Worm (Caenorhabditis elegans) whole organism, mixed stage, embryonic: ENCODE results near the gene srbc-83.

Source experiments
- bed-3 ChIP-seq: fragments of 200-800 bp; sonication (Bioruptor generic); optimal IDR thresholded peaks from 3 replicates; lab custom pipeline; 2018; ENCODE audit warnings: mild to moderate bottlenecking, missing genetic modification characterization, moderate library complexity, missing compliant biosample characterization
- blmp-1 ChIP-seq: fragments of 150-350 bp; optimal IDR thresholded peaks from 2 replicates; lab custom pipeline; 2014; ENCODE audit warnings: missing biosample characterization, missing genetic modification characterization
- ceh-39 ChIP-seq: fragments of 150-350 bp; optimal IDR thresholded peaks from 2 replicates; lab custom pipeline; 2014; ENCODE audit warnings: missing biosample characterization, missing genetic modification characterization
- ceh-43 ChIP-seq: fragments of 200-800 bp; sonication (Bioruptor generic); optimal IDR thresholded peaks from 2 replicates; lab custom pipeline; 2018; ENCODE audit warnings: mild to moderate bottlenecking, missing genetic modification characterization, moderate library complexity, missing compliant biosample characterization
- ceh-83 ChIP-seq: fragments of 200-800 bp; sonication (Bioruptor generic); optimal IDR thresholded peaks from 2 replicates; lab custom pipeline; 2018; ENCODE audit warnings: mild to moderate bottlenecking, missing genetic modification characterization, missing compliant biosample characterization
- ces-1 ChIP-seq: fragments of 150-350 bp; optimal IDR thresholded peaks from 2 replicates; lab custom pipeline; 2014; ENCODE audit warnings: missing biosample characterization, missing genetic modification reagents, missing genetic modification characterization
- cnd-1 ChIP-seq: fragments of 200-800 bp; sonication (Bioruptor generic); optimal IDR thresholded peaks from 2 replicates; lab custom pipeline; 2018; ENCODE audit warnings: mild to moderate bottlenecking, missing genetic modification characterization, missing compliant biosample characterization
- elt-1 ChIP-seq: sonication (generic microtip); optimal IDR thresholded peaks from 2 replicates; lab custom pipeline; 2017; ENCODE audit warnings: missing genetic modification characterization, mild to moderate bottlenecking, missing compliant biosample characterization, antibody characterized with exemption, moderate library complexity, borderline replicate concordance; ENCODE audit not compliant: insufficient read depth
- elt-3 ChIP-seq: fragments of 150-350 bp; optimal IDR thresholded peaks from 2 replicates; lab custom pipeline; 2014; ENCODE audit warnings: missing biosample characterization, missing genetic modification characterization
- flh-1 ChIP-seq: fragments of 200-800 bp; sonication (Bioruptor generic); optimal IDR thresholded peaks from 2 replicates; lab custom pipeline; 2018; ENCODE audit warnings: mild to moderate bottlenecking, missing genetic modification characterization, moderate library complexity, missing compliant biosample characterization
- ham-2 ChIP-seq: fragments of 200-800 bp; sonication (Bioruptor generic); optimal IDR thresholded peaks from 2 replicates; lab custom pipeline; 2018; ENCODE audit warnings: mild to moderate bottlenecking, missing genetic modification characterization, missing compliant biosample characterization
- hlh-1 ChIP-seq: fragments of 150-350 bp; optimal IDR thresholded peaks from 2 replicates; lab custom pipeline; 2014; ENCODE audit warnings: missing biosample characterization, missing genetic modification reagents, missing genetic modification characterization
- lin-13 ChIP-seq: fragments of 150-350 bp; optimal IDR thresholded peaks from 2 replicates; lab custom pipeline; 2014; ENCODE audit warnings: missing biosample characterization, missing genetic modification characterization
- lin-32 ChIP-seq: fragments of 200-800 bp; sonication (Bioruptor generic); optimal IDR thresholded peaks from 2 replicates; lab custom pipeline; 2018; ENCODE audit warnings: mild to moderate bottlenecking, missing genetic modification characterization, missing compliant biosample characterization
- lsy-2 ChIP-seq: fragments of 150-350 bp; optimal IDR thresholded peaks from 2 replicates; lab custom pipeline; 2014; ENCODE audit warnings: missing biosample characterization, missing genetic modification characterization
- mab-5 ChIP-seq: fragments of 150-350 bp; optimal IDR thresholded peaks from 2 replicates; lab custom pipeline; 2014; ENCODE audit warnings: missing biosample characterization, missing genetic modification characterization
- mep-1 ChIP-seq: fragments of 150-350 bp; optimal IDR thresholded peaks from 2 replicates; lab custom pipeline; 2017; ENCODE audit warnings: missing biosample characterization, missing genetic modification reagents, missing genetic modification characterization, inconsistent platforms
- mls-2 ChIP-seq: sonication (generic microtip); optimal IDR thresholded peaks from 2 replicates; lab custom pipeline; 2016; ENCODE audit warnings: mild to moderate bottlenecking, missing genetic modification characterization, moderate library complexity, missing compliant biosample characterization
- nhr-2 ChIP-seq: fragments of 150-350 bp; optimal IDR thresholded peaks from 2 replicates; lab custom pipeline; 2014; ENCODE audit warnings: missing biosample characterization, missing genetic modification characterization
- nhr-237 ChIP-seq: fragments of 150-350 bp; optimal IDR thresholded peaks from 2 replicates; lab custom pipeline; 2014; ENCODE audit warnings: missing biosample characterization, missing genetic modification characterization
- nhr-28 ChIP-seq: fragments of 150-350 bp; optimal IDR thresholded peaks from 2 replicates; lab custom pipeline; 2014; ENCODE audit warnings: missing biosample characterization, missing genetic modification characterization
- nhr-76 ChIP-seq: sonication (generic microtip); optimal IDR thresholded peaks from 2 replicates; lab custom pipeline; 2017; ENCODE audit warnings: missing biosample characterization, missing genetic modification characterization
- pha-4 ChIP-seq: fragments of 150-350 bp; optimal IDR thresholded peaks from 2 replicates; lab custom pipeline; 2018; ENCODE audit warnings: missing biosample characterization, missing genetic modification reagents, missing genetic modification characterization
- sem-2 ChIP-seq: fragments of 200-800 bp; sonication (Bioruptor generic); optimal IDR thresholded peaks from 2 replicates; lab custom pipeline; 2018; ENCODE audit warnings: mild to moderate bottlenecking, missing genetic modification characterization, missing compliant biosample characterization
- tbx-8 ChIP-seq: fragments of 200-800 bp; sonication (Bioruptor generic); optimal IDR thresholded peaks from 2 replicates; lab custom pipeline; 2018; ENCODE audit warnings: mild to moderate bottlenecking, missing genetic modification characterization, moderate library complexity, missing compliant biosample characterization
- unc-39 ChIP-seq: fragments of 150-350 bp; optimal IDR thresholded peaks from 2 replicates; lab custom pipeline; 2014; ENCODE audit warnings: missing biosample characterization, missing genetic modification characterization
- unc-62 ChIP-seq: fragments of 150-350 bp; optimal IDR thresholded peaks from 2 replicates; lab custom pipeline; 2014; ENCODE audit warnings: missing biosample characterization, missing genetic modification reagents, missing genetic modification characterization
- zip-8 ChIP-seq: fragments of 150-350 bp; optimal IDR thresholded peaks from 2 replicates; lab custom pipeline; 2014; ENCODE audit warnings: missing biosample characterization, missing genetic modification characterization

Gene srbc-83

ce11 chrV:16277918-16278317 is 19.3 kb upstream of the srbc-83 start, which contains the start of gene cyp-37B1:
Gene cyp-37B1 (plus strand): TSS chrV:16278116.
- no peak for TF ChIP-seq mab-5 (tag; lab: Kevin White, UChicago)
- no peak for TF ChIP-seq nhr-76 (tag; lab: Kevin White, UChicago)
- no peak for TF ChIP-seq tbx-8 (GFP tag; lab: Kevin White, UChicago)
- TF ChIP-seq mls-2 (tag; lab: Kevin White, UChicago), result no peak
- no peak for TF ChIP-seq flh-1 (GFP tag; lab: Kevin White, UChicago)
- TF ChIP-seq ceh-39, result no peak
- no peak for TF ChIP-seq ceh-83 (GFP tag; lab: Kevin White, UChicago)

- TF ChIP-seq nhr-2 (tag; lab: Kevin White, UChicago) (no peak), elt-1 (peak; percentile 63)
These were observed 15.0 kb upstream of the srbc-83 start, which contains the start of gene F28G4.2 for ce11 chrV:16282147-16282546. Gene F28G4.2 (minus strand): TSS chrV:16282321.

- TF ChIP-seq hlh-1 (tag; lab: Kevin White, UChicago) (no peak), blmp-1 (tag; lab: Kevin White, UChicago) (no peak), bed-3 (GFP tag; lab: Kevin White, UChicago) (no peak)
These were observed 11.4 kb upstream of the srbc-83 start, which contains the start of gene F28G4.4 for ce11 chrV:16285794-16286193. Gene F28G4.4 (minus strand): TSS chrV:16285894.

- TF ChIP-seq mep-1 (tag; lab: Kevin White, UChicago) (no peak), lsy-2 (tag; lab: Kevin White, UChicago) (no peak), nhr-2 (tag; lab: Kevin White, UChicago) (no peak), blmp-1 (tag; lab: Kevin White, UChicago) (no peak)
- TF ChIP-seq, all 35 proteins: peak for 0
These were observed 9.6 kb upstream of the srbc-83 start, which contains the start of gene F28G4.3 for ce11 chrV:16287619-16288018. Gene F28G4.3 (minus strand): TSS chrV:16287719.

DNA sequence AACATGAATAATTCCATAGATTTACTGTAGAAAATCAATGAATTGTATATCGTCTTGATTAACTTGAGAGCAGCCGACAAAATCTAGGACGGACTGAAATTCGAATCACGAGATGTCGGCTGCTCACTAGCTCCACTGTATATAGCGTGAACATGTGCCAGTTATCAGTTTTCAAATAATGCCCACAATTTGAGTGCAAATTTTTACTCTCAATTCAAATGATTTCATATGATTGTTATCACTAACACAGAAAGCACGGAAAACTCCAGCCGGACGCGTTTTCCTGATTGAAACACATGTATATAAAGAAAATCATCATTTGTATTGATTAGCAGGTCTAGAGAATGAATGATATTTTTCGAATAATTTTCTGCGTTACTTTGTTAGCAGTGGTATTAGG is 4.8 kb upstream of the srbc-83 start, which contains the start of gene oac-5:
TSS of gene oac-5 (plus strand) at position 301 of the 400 bp plus-strand sequence.
- TF ChIP-seq lin-13 (no peak), ces-1 (GFP tag; lab: Kevin White, UChicago) (no peak), flh-1 (GFP tag; lab: Kevin White, UChicago) (no peak), cnd-1 (tag; lab: Kevin White, UChicago) (no peak), ham-2 (no peak), nhr-28 (tag; lab: Kevin White, UChicago) (no peak), ceh-83 (GFP tag; lab: Kevin White, UChicago) (no peak)

DNA sequence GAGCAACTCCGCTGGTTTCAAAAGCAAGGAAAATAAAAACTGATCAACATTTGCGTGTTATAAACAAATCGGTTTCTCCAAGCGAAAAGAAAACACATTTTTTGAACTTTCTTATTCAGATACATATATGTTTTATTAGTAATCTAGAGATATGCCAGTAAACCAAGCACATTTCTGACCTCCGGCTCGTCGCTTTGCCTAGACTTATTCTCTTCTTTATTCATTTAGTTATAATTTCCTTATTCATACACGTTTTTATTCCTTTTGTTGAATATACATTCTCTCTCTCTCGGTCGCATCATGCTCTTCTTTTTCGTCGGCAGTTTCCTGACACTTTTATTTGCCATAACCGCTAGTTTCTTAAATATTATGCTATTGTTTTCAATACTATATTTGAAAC is 1.5 kb downstream of the srbc-83 start, which contains the start of gene srbc-84:
TSS of gene srbc-84 (plus strand) at position 301 of the 400 bp plus-strand sequence.
- TF ChIP-seq ceh-83 (GFP tag; lab: Kevin White, UChicago), result no peak
- no peak for TF ChIP-seq sem-2
- no peak for TF ChIP-seq unc-39 (tag; lab: Kevin White, UChicago)
- no peak for TF ChIP-seq nhr-76 (tag; lab: Kevin White, UChicago)
- TF ChIP-seq ham-2, result no peak
- no peak for TF ChIP-seq pha-4 (tag; lab: Kevin White, UChicago)
- no peak for TF ChIP-seq bed-3 (GFP tag; lab: Kevin White, UChicago)
- no peak for TF ChIP-seq lin-32 (GFP tag; lab: Kevin White, UChicago)
- no peak for TF ChIP-seq ces-1 (GFP tag; lab: Kevin White, UChicago)
- no peak for TF ChIP-seq cnd-1 (tag; lab: Kevin White, UChicago)
- no peak for TF ChIP-seq ceh-43

- TF ChIP-seq ham-2, result no peak
- TF ChIP-seq blmp-1 (tag; lab: Kevin White, UChicago), result no peak
- no peak for TF ChIP-seq mls-2 (tag; lab: Kevin White, UChicago)
- no peak for TF ChIP-seq mab-5 (tag; lab: Kevin White, UChicago)
- TF ChIP-seq hlh-1 (tag; lab: Kevin White, UChicago), result no peak
- TF ChIP-seq nhr-76 (tag; lab: Kevin White, UChicago), result no peak
- TF ChIP-seq elt-1, result no peak
- TF ChIP-seq elt-3 (tag; lab: Kevin White, UChicago), result no peak
- no peak for TF ChIP-seq ces-1 (GFP tag; lab: Kevin White, UChicago)
- no peak for TF ChIP-seq lin-13
- TF ChIP-seq unc-62 (GFP tag; lab: Kevin White, UChicago), result no peak
- TF ChIP-seq nhr-237 (tag; lab: Kevin White, UChicago), result no peak
- no peak for TF ChIP-seq pha-4 (tag; lab: Kevin White, UChicago)
- TF ChIP-seq tbx-8 (GFP tag; lab: Kevin White, UChicago), result no peak
- no peak for TF ChIP-seq zip-8 (tag; lab: Kevin White, UChicago)
- TF ChIP-seq ceh-83 (GFP tag; lab: Kevin White, UChicago), result no peak
These were observed 2.7 kb downstream of the srbc-83 start for ce11 chrV:16299834-16300233.
